Fruit fly (Drosophila melanogaster) whole organism, embryonic: ENCODE measurements around the gene Prosbeta2.
A peak's percentile ranks its signal among the peaks of the same experiment; 100 is the strongest.

Experiments used
- Asciz ChIP-seq: fragments of 200-800 bp; sonication (Bioruptor generic); optimal IDR thresholded peaks from 2 replicates; lab custom pipeline; 2017; ENCODE audit warnings: missing biosample characterization, mild to moderate bottlenecking, missing genetic modification characterization, missing genetic modification reagents
- BEAF-32 ChIP-seq: fragments of 200-800 bp; sonication (Bioruptor generic); optimal IDR thresholded peaks from 3 replicates; lab custom pipeline; 2017; ENCODE audit warnings: missing biosample characterization, missing genetic modification characterization, mild to moderate bottlenecking, moderate library complexity, missing genetic modification reagents
- Bgb ChIP-seq: fragments of 200-800 bp; sonication (Bioruptor generic); IDR thresholded peaks from 2 replicates; pipeline ENCODE4 v1.3.6; 2022; ENCODE audit warnings: missing biosample characterization, missing genetic modification characterization; ENCODE audit not compliant: partially characterized antibody
- CG10321 ChIP-seq: fragments of 200-800 bp; sonication (Bioruptor generic); IDR thresholded peaks from 2 replicates; pipeline ENCODE4 v1.3.6; 2022; ENCODE audit warnings: missing biosample characterization, missing genetic modification characterization
- CG10462 ChIP-seq: fragments of 200-800 bp; sonication (Bioruptor generic); optimal IDR thresholded peaks from 2 replicates; lab custom pipeline; 2016; ENCODE audit warnings: missing biosample characterization, missing genetic modification characterization
- CG10543 ChIP-seq: fragments of 200-800 bp; sonication (Bioruptor generic); optimal IDR thresholded peaks from 3 replicates; lab custom pipeline; 2017; ENCODE audit warnings: missing biosample characterization, mild to moderate bottlenecking, missing genetic modification characterization, moderate library complexity
- CG12769 ChIP-seq: fragments of 200-800 bp; sonication (Bioruptor generic); optimal IDR thresholded peaks from 2 replicates; lab custom pipeline; 2019; ENCODE audit warnings: missing biosample characterization, mild to moderate bottlenecking, missing genetic modification characterization, moderate library complexity
- CG13123 ChIP-seq: fragments of 200-800 bp; sonication (Bioruptor generic); optimal IDR thresholded peaks from 2 replicates; lab custom pipeline; 2016; ENCODE audit warnings: missing biosample characterization, missing genetic modification characterization
- CG13287 ChIP-seq: fragments of 200-800 bp; sonication (Bioruptor generic); IDR thresholded peaks from 2 replicates; pipeline ENCODE4 v1.3.6; 2022; ENCODE audit warnings: missing biosample characterization, missing genetic modification characterization; ENCODE audit not compliant: partially characterized antibody
- CG13424 ChIP-seq: fragments of 200-800 bp; sonication (Bioruptor generic); optimal IDR thresholded peaks from 2 replicates; lab custom pipeline; 2019; ENCODE audit warnings: missing biosample characterization, mild to moderate bottlenecking, missing genetic modification characterization, moderate library complexity
- CG13624 ChIP-seq: fragments of 200-800 bp; sonication (Bioruptor generic); optimal IDR thresholded peaks from 2 replicates; lab custom pipeline; 2016; ENCODE audit warnings: missing biosample characterization, missing genetic modification characterization
- CG14965 ChIP-seq: fragments of 200-800 bp; sonication (Bioruptor generic); optimal IDR thresholded peaks from 2 replicates; lab custom pipeline; 2016; ENCODE audit warnings: missing biosample characterization, missing genetic modification characterization, borderline replicate concordance
- CG15601 ChIP-seq: fragments of 200-800 bp; sonication (Bioruptor generic); optimal IDR thresholded peaks from 3 replicates; lab custom pipeline; 2019; ENCODE audit warnings: missing biosample characterization, mild to moderate bottlenecking, missing genetic modification characterization, moderate library complexity
- CG16779 ChIP-seq: fragments of 200-800 bp; sonication (Bioruptor generic); IDR thresholded peaks from 2 replicates; pipeline ENCODE4 v1.3.6; 2022; ENCODE audit warnings: missing biosample characterization, missing genetic modification characterization
- CG17359 ChIP-seq: fragments of 200-800 bp; sonication (Bioruptor generic); optimal IDR thresholded peaks from 3 replicates; lab custom pipeline; 2018; ENCODE audit warnings: missing biosample characterization, mild to moderate bottlenecking, missing genetic modification characterization, moderate library complexity
- CG34376 ChIP-seq: fragments of 200-800 bp; sonication (Bioruptor generic); optimal IDR thresholded peaks from 2 replicates; lab custom pipeline; 2018; ENCODE audit warnings: missing biosample characterization, mild to moderate bottlenecking, missing genetic modification characterization
- CG34422 ChIP-seq: fragments of 200-800 bp; sonication (Bioruptor generic); IDR thresholded peaks from 3 replicates; pipeline ENCODE4 v1.3.6; 2022; ENCODE audit warnings: missing biosample characterization, missing genetic modification characterization
- CG42726 ChIP-seq: fragments of 200-800 bp; sonication (Bioruptor generic); IDR thresholded peaks from 2 replicates; pipeline ENCODE4 v1.3.6; 2022; ENCODE audit warnings: missing biosample characterization, missing genetic modification characterization; ENCODE audit not compliant: partially characterized antibody
- CG4854 ChIP-seq: fragments of 200-800 bp; sonication (Bioruptor generic); optimal IDR thresholded peaks from 2 replicates; lab custom pipeline; 2016; ENCODE audit warnings: missing biosample characterization, missing genetic modification characterization, inconsistent platforms
- CG6654 ChIP-seq: fragments of 200-800 bp; sonication (Bioruptor generic); optimal IDR thresholded peaks from 2 replicates; lab custom pipeline; 2017; ENCODE audit warnings: missing biosample characterization, mild to moderate bottlenecking, missing genetic modification characterization
- CG6689 ChIP-seq: fragments of 200-800 bp; sonication (Bioruptor generic); IDR thresholded peaks from 2 replicates; pipeline ENCODE4 v1.3.6; 2022; ENCODE audit warnings: missing biosample characterization, missing genetic modification characterization
- CG7963 ChIP-seq: fragments of 200-800 bp; sonication (Bioruptor generic); IDR thresholded peaks from 3 replicates; pipeline ENCODE4 v1.3.6; 2022; ENCODE audit warnings: missing biosample characterization, missing genetic modification characterization; ENCODE audit not compliant: partially characterized antibody
- CG7987 ChIP-seq: fragments of 200-800 bp; sonication (Bioruptor generic); optimal IDR thresholded peaks from 2 replicates; lab custom pipeline; 2018; ENCODE audit warnings: missing biosample characterization, mild to moderate bottlenecking, missing genetic modification characterization, moderate library complexity
- Dek ChIP-seq: fragments of 200-800 bp; sonication (Bioruptor generic); optimal IDR thresholded peaks from 3 replicates; lab custom pipeline; 2019; ENCODE audit warnings: missing biosample characterization, mild to moderate bottlenecking, missing genetic modification characterization, moderate library complexity
- Dip3 ChIP-seq: fragments of 200-800 bp; sonication (Bioruptor generic); optimal IDR thresholded peaks from 3 replicates; lab custom pipeline; 2016; ENCODE audit warnings: missing biosample characterization, missing genetic modification characterization
- Doc3 ChIP-seq: fragments of 200-800 bp; sonication (Bioruptor generic); IDR thresholded peaks from 3 replicates; pipeline ENCODE4 v1.3.6; 2022; ENCODE audit warnings: missing biosample characterization, missing genetic modification characterization; ENCODE audit not compliant: partially characterized antibody
- HmgZ ChIP-seq: fragments of 200-800 bp; sonication (Bioruptor generic); optimal IDR thresholded peaks from 2 replicates; lab custom pipeline; 2018; ENCODE audit warnings: missing biosample characterization, mild to moderate bottlenecking, missing genetic modification characterization
- Hr78 ChIP-seq, 2 experiments: fragments of 200-800 bp in 1 of 2; fragments of >200 bp in 1 of 2; sonication (Bioruptor generic) in 1 of 2; optimal IDR thresholded peaks; 2 replicates each; lab custom pipeline; 2017 to 2019; ENCODE audit warnings: missing biosample characterization in 2 of 2, missing genetic modification characterization in 2 of 2, mild to moderate bottlenecking in 1 of 2, moderate library complexity in 1 of 2
- Lpt ChIP-seq: fragments of >200 bp; optimal IDR thresholded peaks from 2 replicates; lab custom pipeline; 2018; ENCODE audit warnings: missing biosample characterization, missing genetic modification characterization
- Neu2 ChIP-seq: fragments of 200-800 bp; sonication (Bioruptor generic); optimal IDR thresholded peaks from 3 replicates; lab custom pipeline; 2016; ENCODE audit warnings: missing biosample characterization, missing genetic modification characterization, borderline replicate concordance
- Nf-YA ChIP-seq: fragments of 200-800 bp; sonication (Bioruptor generic); IDR thresholded peaks from 2 replicates; pipeline ENCODE4 v1.3.6; 2022; ENCODE audit warnings: missing biosample characterization, missing genetic modification characterization
- Optix ChIP-seq: fragments of 200-800 bp; sonication (Bioruptor generic); IDR thresholded peaks from 3 replicates; pipeline ENCODE4 v1.3.6; 2022; ENCODE audit warnings: missing biosample characterization, missing genetic modification characterization
- ash1 ChIP-seq: fragments of 200-800 bp; sonication (Bioruptor generic); optimal IDR thresholded peaks from 2 replicates; lab custom pipeline; 2018; ENCODE audit warnings: missing biosample characterization, mild to moderate bottlenecking, missing genetic modification characterization
- az2 ChIP-seq: fragments of 200-800 bp; sonication (Bioruptor generic); optimal IDR thresholded peaks from 3 replicates; lab custom pipeline; 2016; ENCODE audit warnings: missing biosample characterization, missing genetic modification characterization
- cg ChIP-seq: fragments of 200-800 bp; sonication (Bioruptor generic); optimal IDR thresholded peaks from 3 replicates; lab custom pipeline; 2019; ENCODE audit warnings: missing biosample characterization, mild to moderate bottlenecking, missing genetic modification characterization, moderate library complexity
- cwo ChIP-seq: fragments of 200-800 bp; sonication (Bioruptor generic); optimal IDR thresholded peaks from 3 replicates; lab custom pipeline; 2017; ENCODE audit warnings: missing biosample characterization, missing genetic modification characterization, mild to moderate bottlenecking, moderate library complexity, missing genetic modification reagents
- da ChIP-seq: fragments of 200-800 bp; sonication (Bioruptor generic); optimal IDR thresholded peaks from 2 replicates; lab custom pipeline; 2016; ENCODE audit warnings: missing biosample characterization, missing genetic modification characterization
- ham ChIP-seq: fragments of 200-800 bp; sonication (Bioruptor generic); IDR thresholded peaks from 2 replicates; pipeline ENCODE4 v1.3.6; 2022; ENCODE audit warnings: missing biosample characterization, missing genetic modification characterization
- insv ChIP-seq, 2 experiments: fragments of 200-800 bp; sonication (Bioruptor generic); optimal IDR thresholded peaks; 3 replicates each; lab custom pipeline; 2016 to 2018; ENCODE audit warnings: missing biosample characterization in 2 of 2, missing genetic modification characterization in 2 of 2
- jigr1 ChIP-seq: fragments of 200-800 bp; sonication (Bioruptor generic); IDR thresholded peaks from 3 replicates; pipeline ENCODE4 v1.3.6; 2022; ENCODE audit warnings: missing biosample characterization, missing genetic modification characterization
- lola ChIP-seq, 3 experiments: fragments of >200 bp in 2 of 3; fragments of 200-800 bp in 1 of 3; sonication (Bioruptor generic) in 1 of 3; optimal IDR thresholded peaks; 2 replicates each; lab custom pipeline; 2017 to 2019; ENCODE audit warnings: missing biosample characterization in 3 of 3, missing genetic modification characterization in 3 of 3, mild to moderate bottlenecking in 1 of 3, moderate library complexity in 1 of 3
- lov ChIP-seq, 2 experiments: fragments of 200-800 bp in 1 of 2; fragments of >200 bp in 1 of 2; sonication (Bioruptor generic) in 1 of 2; IDR thresholded peaks in 1 of 2; optimal IDR thresholded peaks in 1 of 2; 2 replicates in 1 of 2; 3 replicates in 1 of 2; pipeline versions ENCODE4 v1.3.6 to Lab custom; 2017 to 2022; ENCODE audit warnings: missing biosample characterization in 1 of 2, missing genetic modification characterization in 1 of 2
- mam ChIP-seq: fragments of 200-800 bp; sonication (Bioruptor generic); optimal IDR thresholded peaks from 3 replicates; lab custom pipeline; 2016; ENCODE audit warnings: missing biosample characterization, missing genetic modification characterization
- nmo ChIP-seq: fragments of 200-800 bp; sonication (Bioruptor generic); optimal IDR thresholded peaks from 2 replicates; lab custom pipeline; 2018; ENCODE audit warnings: missing biosample characterization, mild to moderate bottlenecking, missing genetic modification characterization, moderate library complexity
- sqz ChIP-seq: fragments of 200-800 bp; sonication (Bioruptor generic); optimal IDR thresholded peaks from 3 replicates; lab custom pipeline; 2018; ENCODE audit warnings: missing biosample characterization, mild to moderate bottlenecking, missing genetic modification characterization
- unc-4 ChIP-seq: fragments of 200-800 bp; sonication (Bioruptor generic); IDR thresholded peaks from 2 replicates; pipeline ENCODE4 v1.3.6; 2022; ENCODE audit warnings: missing biosample characterization, missing genetic modification characterization; ENCODE audit not compliant: partially characterized antibody

The Prosbeta2 gene

dm6 chr3L:14986984-14987896 lies 12.5 kb upstream of the Prosbeta2 start (continued):
- peak; percentile 86 for TF ChIP-seq cwo (GFP tag; lab: Kevin White, UChicago)
- TF ChIP-seq insv (GFP tag; optimal IDR thresholded peaks at IDR 0.05; lab: Kevin White, UChicago), result no peak
- peak; percentile 44; the same call in 1 of the 3 replicates for TF ChIP-seq CG34422 (GFP tag; lab: Robert Waterston, UW)
- no peak for TF ChIP-seq Lpt (GFP tag; lab: Kevin White, UChicago)
- TF ChIP-seq ash1 (GFP tag; lab: Kevin White, UChicago), result no peak
- 0 out of 3 replicates have a peak, but pooled peaks have one; percentile 45 for TF ChIP-seq Doc3 (GFP tag; lab: Robert Waterston, UW)
- TF ChIP-seq CG17359, result no peak
- no peak for TF ChIP-seq CG10321 (GFP tag; lab: Robert Waterston, UW)
- peak; percentile 76 for TF ChIP-seq CG7987 (GFP tag; lab: Kevin White, UChicago)
- TF ChIP-seq az2 (GFP tag; lab: Kevin White, UChicago), result no peak
- TF ChIP-seq lov (optimal IDR thresholded peaks at IDR 0.05; lab: Kevin White, UChicago), result no peak
- no peak for TF ChIP-seq lov (GFP tag; IDR thresholded peaks at IDR 0.05; lab: Robert Waterston, UW)
- no peak for TF ChIP-seq ham (GFP tag; lab: Robert Waterston, UW)
- TF ChIP-seq CG14965 (GFP tag; lab: Kevin White, UChicago), result no peak
- TF ChIP-seq CG4854, result no peak
- TF ChIP-seq Neu2, result no peak
- TF ChIP-seq CG34376, result peak; percentile 52
- TF ChIP-seq BEAF-32 (GFP tag; lab: Kevin White, UChicago), result no peak
- TF ChIP-seq CG10462 (GFP tag; lab: Kevin White, UChicago), result no peak
- TF ChIP-seq CG42726, result no peak
- no peak for TF ChIP-seq Dek
- TF ChIP-seq CG12769 (tag; lab: Kevin White, UChicago), result peak; percentile 37
- no peak for TF ChIP-seq mam (GFP tag; lab: Kevin White, UChicago)
- peak; percentile 28; the same call in 1 of the 2 replicates for TF ChIP-seq CG13287 (GFP tag; lab: Robert Waterston, UW)
- TF ChIP-seq Hr78 (GFP tag; optimal IDR thresholded peaks at IDR 0.05; lab: Kevin White, UChicago), result peak in 1 of 2 experiments; percentile 83
- no peak for TF ChIP-seq CG13424 (tag; lab: Kevin White, UChicago)
- TF ChIP-seq jigr1 (GFP tag; lab: Robert Waterston, UW), result no peak
- no peak for TF ChIP-seq Nf-YA
- TF ChIP-seq CG6689 (GFP tag; lab: Robert Waterston, UW), result no peak
- 0 out of 2 replicates have a peak, but pooled peaks have one; percentile 23 for TF ChIP-seq Bgb (GFP tag; lab: Robert Waterston, UW)
- 0 out of 2 replicates have a peak, but pooled peaks have one; percentile 34 for TF ChIP-seq unc-4 (GFP tag; lab: Robert Waterston, UW)
- no peak for TF ChIP-seq Optix (GFP tag; lab: Robert Waterston, UW)
- TF ChIP-seq CG15601, result no peak
- TF ChIP-seq Dip3 (GFP tag; lab: Kevin White, UChicago), result no peak
- TF ChIP-seq sqz (GFP tag; lab: Kevin White, UChicago), result peak; percentile 34
- TF ChIP-seq da (GFP tag; lab: Kevin White, UChicago), result no peak
- no peak for TF ChIP-seq lola (GFP tag; optimal IDR thresholded peaks at IDR 0.05; lab: Kevin White, UChicago)
- TF ChIP-seq CG13123 (GFP tag; lab: Kevin White, UChicago), result no peak
- TF ChIP-seq CG10543 (GFP tag; lab: Kevin White, UChicago), result peak; percentile 35
- no peak for TF ChIP-seq cg (GFP tag; lab: Kevin White, UChicago)
- TF ChIP-seq Asciz (GFP tag; lab: Kevin White, UChicago), result no peak
- no peak for TF ChIP-seq HmgZ
- TF ChIP-seq CG6654 (GFP tag; lab: Kevin White, UChicago), result no peak
- no peak for TF ChIP-seq CG16779
- no peak for TF ChIP-seq CG7963 (GFP tag; lab: Robert Waterston, UW)
- TF ChIP-seq CG13624 (GFP tag; lab: Kevin White, UChicago), result no peak
- TF ChIP-seq nmo (GFP tag; lab: Kevin White, UChicago), result no peak
